Fruit fly (Drosophila melanogaster) Kc167 (cell line): ENCODE results near the gene Sgs3.

Experiments used
- Myc ChIP-seq: fragments of >200 bp; optimal IDR thresholded peaks from 2 replicates; lab custom pipeline; 2017; ENCODE audit warnings: missing external identifiers
- Sin3A ChIP-seq: fragments of >200 bp; optimal IDR thresholded peaks from 2 replicates; lab custom pipeline; 2018; ENCODE audit warnings: missing external identifiers
- insv ChIP-seq: fragments of >200 bp; optimal IDR thresholded peaks from 3 replicates; lab custom pipeline; 2018; ENCODE audit warnings: missing external identifiers
- psq ChIP-seq: fragments of >200 bp; optimal IDR thresholded peaks from 2 replicates; lab custom pipeline; 2017; ENCODE audit warnings: missing external identifiers
- ttk ChIP-seq: sonication (Bioruptor generic); optimal IDR thresholded peaks from 2 replicates; lab custom pipeline; 2017; ENCODE audit warnings: missing external identifiers

- no peak for TF ChIP-seq insv (lab: Kevin White, UChicago)
- TF ChIP-seq Sin3A (lab: Kevin White, UChicago): no peak
- no peak for TF ChIP-seq ttk (lab: Kevin White, UChicago)
- TF ChIP-seq psq: no peak
- no peak for TF ChIP-seq Myc (lab: Kevin White, UChicago)
Observed at dm6 chr3L:11484483-11484882, 27.5 kb upstream of the Sgs3 start.
